Worm (Caenorhabditis elegans): Measurements from ENCODE around the gene F09E5.14.

The F09E5.14 gene

DNA sequence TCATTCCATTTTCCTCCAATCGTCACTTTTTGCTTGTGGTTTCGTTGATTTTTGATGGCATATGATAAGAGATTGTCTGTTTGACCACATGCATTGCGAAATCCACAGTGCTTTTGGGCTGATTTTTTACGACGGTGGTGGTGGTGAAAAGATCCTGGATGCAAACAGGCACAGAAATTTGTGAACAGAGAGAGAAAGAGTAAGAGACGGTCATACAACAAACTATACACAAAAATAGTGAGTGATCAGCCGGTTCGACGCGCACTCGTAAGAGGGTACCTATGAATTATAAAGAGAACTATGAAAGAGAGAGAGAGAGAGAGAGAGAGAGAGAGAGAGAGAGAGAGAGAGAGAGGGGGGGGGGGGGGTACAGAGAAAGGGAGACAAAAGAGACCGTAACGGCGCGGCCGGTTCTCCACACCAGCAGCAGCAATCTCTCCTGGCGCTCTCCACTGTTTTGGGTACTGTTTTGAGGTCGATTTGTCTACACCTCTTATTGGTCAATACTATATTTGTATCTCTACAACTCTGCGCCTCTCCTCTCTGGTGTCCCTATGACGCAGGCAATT is 22.9 kb downstream of the F09E5.14 start (continued):
- TF ChIP-seq ceh-82 (tag; optimal IDR thresholded peaks at IDR 0.05): no peak
- no peak for TF ChIP-seq unc-130 (tag; optimal IDR thresholded peaks at IDR 0.05)

DNA sequence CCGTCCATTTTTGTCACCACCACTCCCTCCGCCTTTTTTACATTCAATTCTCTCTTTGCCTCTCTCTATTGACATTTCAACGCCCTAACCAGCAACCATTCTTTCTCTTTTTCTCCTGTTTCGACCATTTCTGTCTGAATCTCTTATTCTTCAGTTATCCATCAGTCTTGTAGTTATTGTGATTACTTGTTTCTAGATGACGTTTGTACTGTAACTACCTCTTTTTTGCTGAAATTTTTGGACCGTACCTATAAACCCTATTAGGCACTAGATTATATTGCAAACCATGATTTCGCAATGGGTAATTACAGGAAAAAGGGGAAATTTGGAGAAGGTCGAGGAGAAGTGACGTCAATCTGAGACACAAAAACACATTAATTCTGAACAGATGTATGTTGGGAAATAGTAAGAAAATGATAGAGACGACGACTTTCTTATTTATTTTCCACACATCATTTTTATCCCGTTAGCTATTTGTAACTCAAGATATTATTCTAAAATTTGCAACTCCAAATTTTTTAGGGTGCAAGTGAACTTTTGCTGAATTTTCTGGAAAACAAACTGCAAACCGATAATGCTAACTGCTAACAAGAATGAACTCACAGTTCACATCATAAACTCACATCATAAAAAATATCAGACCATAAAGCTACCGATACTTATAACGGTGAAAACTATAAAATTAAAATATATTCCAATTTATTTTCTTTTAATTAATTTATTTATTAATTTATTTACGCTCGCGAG is 24.3 kb downstream of the F09E5.14 start:
- TF ChIP-seq ces-1 (GFP tag; optimal IDR thresholded peaks at IDR 0.05): no peak
- TF ChIP-seq C34B4.2 (tag; optimal IDR thresholded peaks at IDR 0.05): no peak
- no peak for TF ChIP-seq unc-62 (GFP tag; optimal IDR thresholded peaks at IDR 0.05)
- no peak for TF ChIP-seq nhr-11 (tag; optimal IDR thresholded peaks at IDR 0.05)
- no peak for TF ChIP-seq ets-5 (GFP tag; IDR thresholded peaks at IDR 0.05)
- TF ChIP-seq fkh-8 (tag; optimal IDR thresholded peaks at IDR 0.05): no peak
- peak; percentile 2 for TF ChIP-seq snpc-4 (tag; optimal IDR thresholded peaks at IDR 0.05)
- no peak for TF ChIP-seq pqm-1 (tag; optimal IDR thresholded peaks at IDR 0.05)
- TF ChIP-seq ceh-8 (GFP tag; optimal IDR thresholded peaks at IDR 0.05): peak; percentile 4
- TF ChIP-seq zip-4 (GFP tag; optimal IDR thresholded peaks at IDR 0.05): peak; percentile 32
- TF ChIP-seq F16B12.6 (tag; optimal IDR thresholded peaks at IDR 0.05): no peak
- TF ChIP-seq nhr-28 (tag; optimal IDR thresholded peaks at IDR 0.05): no peak
- no peak for TF ChIP-seq ceh-63 (GFP tag; optimal IDR thresholded peaks at IDR 0.05)
- no peak for TF ChIP-seq ceh-90 (tag; optimal IDR thresholded peaks at IDR 0.05)
- TF ChIP-seq hlh-17 (GFP tag; optimal IDR thresholded peaks at IDR 0.05; ENCODE audit: borderline replicate concordance): no peak
- TF ChIP-seq nhr-71 (tag; optimal IDR thresholded peaks at IDR 0.05): peak; percentile 49
- TF ChIP-seq isw-1 (GFP tag; IDR thresholded peaks at IDR 0.05): no peak
- no peak for TF ChIP-seq xbp-1 (tag; optimal IDR thresholded peaks at IDR 0.05)
- TF ChIP-seq efl-1 (optimal IDR thresholded peaks at IDR 0.05): peak; percentile 2 to 22
- TF ChIP-seq efl-1 (GFP tag; optimal IDR thresholded peaks at IDR 0.05 in 1 of 2): peak in 1 of 2 experiments; percentile 53
- TF ChIP-seq snu-23 (GFP tag; optimal IDR thresholded peaks at IDR 0.05): peak; percentile 63
- no peak for TF ChIP-seq tlp-1 (tag; optimal IDR thresholded peaks at IDR 0.05)
- TF ChIP-seq rnt-1 (tag; optimal IDR thresholded peaks at IDR 0.05): no peak
- TF ChIP-seq lin-14 (GFP tag; optimal IDR thresholded peaks at IDR 0.05): peak; percentile 70
- peak in 1 of 2 experiments; percentile 57 for TF ChIP-seq lin-35 (GFP tag; optimal IDR thresholded peaks at IDR 0.05)
- TF ChIP-seq swsn-7 (tag; optimal IDR thresholded peaks at IDR 0.05): peak; percentile 7
- no peak for TF ChIP-seq Y116A8C.19 (tag; optimal IDR thresholded peaks at IDR 0.05; ENCODE audit: borderline replicate concordance)
- TF ChIP-seq hpl-2 (GFP tag; optimal IDR thresholded peaks at IDR 0.05): no peak
- no peak for TF ChIP-seq nhr-84 (tag; optimal IDR thresholded peaks at IDR 0.05)
- no peak for TF ChIP-seq vab-15 (tag; optimal IDR thresholded peaks at IDR 0.05)
- TF ChIP-seq aly-2 (tag; optimal IDR thresholded peaks at IDR 0.05): no peak
- TF ChIP-seq blmp-1 (tag; optimal IDR thresholded peaks at IDR 0.05): peak; percentile 32
- no peak for TF ChIP-seq lir-3 (tag; optimal IDR thresholded peaks at IDR 0.05; ENCODE audit: poor library complexity)
- TF ChIP-seq mab-9 (GFP tag; IDR thresholded peaks at IDR 0.05): no peak
- TF ChIP-seq pax-3 (tag; optimal IDR thresholded peaks at IDR 0.05): no peak
- TF ChIP-seq nhr-47 (tag; optimal IDR thresholded peaks at IDR 0.05): no peak
- no peak for TF ChIP-seq ztf-4 (tag; optimal IDR thresholded peaks at IDR 0.05)
- peak in 1 of 3 experiments; percentile 23 for TF ChIP-seq dpl-1 (GFP tag; optimal IDR thresholded peaks at IDR 0.05)
- TF ChIP-seq sup-37 (GFP tag; optimal IDR thresholded peaks at IDR 0.05): no peak
- TF ChIP-seq nhr-76 (tag; optimal IDR thresholded peaks at IDR 0.05): no peak
- TF ChIP-seq grh-1 (GFP tag; IDR thresholded peaks at IDR 0.05): 0 out of 2 replicates have a peak, but pooled peaks have one; percentile 25
- peak in 1 of 3 experiments; percentile 1 for TF ChIP-seq ceh-82 (tag; optimal IDR thresholded peaks at IDR 0.05)
- peak in 3 of 6 experiments; percentile 70 to 82 (median 75) for TF ChIP-seq elt-3 (tag; optimal IDR thresholded peaks at IDR 0.05)
- no peak for TF ChIP-seq C16A3.4 (tag; optimal IDR thresholded peaks at IDR 0.05)
- peak; percentile 47 for TF ChIP-seq nhr-237 (tag; optimal IDR thresholded peaks at IDR 0.05)
- TF ChIP-seq alr-1 (tag; optimal IDR thresholded peaks at IDR 0.05; ENCODE audit: borderline replicate concordance): no peak
- TF ChIP-seq pag-3 (tag; optimal IDR thresholded peaks at IDR 0.05; ENCODE audit: borderline replicate concordance, insufficient read depth): no peak
